Worm (Caenorhabditis elegans) whole organism, late embryonic: Measurements from ENCODE around the gene F54C9.11.

Experiments used
- T23F11.4 ChIP-seq: fragments of 200-800 bp; sonication (Bioruptor generic); optimal IDR thresholded peaks from 2 replicates; lab custom pipeline; 2018; ENCODE audit warnings: mild to moderate bottlenecking, missing genetic modification characterization, missing compliant biosample characterization
- ceh-19 ChIP-seq: fragments of 200-800 bp; sonication (Bioruptor generic); optimal IDR thresholded peaks from 2 replicates; lab custom pipeline; 2018; ENCODE audit warnings: mild to moderate bottlenecking, missing genetic modification characterization, missing compliant biosample characterization
- ceh-6 ChIP-seq: fragments of 200-800 bp; sonication (Bioruptor generic); optimal IDR thresholded peaks from 2 replicates; lab custom pipeline; 2018; ENCODE audit warnings: mild to moderate bottlenecking, missing genetic modification characterization, missing compliant biosample characterization
- ets-4 ChIP-seq: sonication (generic microtip); optimal IDR thresholded peaks from 2 replicates; lab custom pipeline; 2016; ENCODE audit warnings: missing genetic modification characterization, missing compliant biosample characterization
- fkh-6 ChIP-seq: sonication (generic microtip); optimal IDR thresholded peaks from 2 replicates; lab custom pipeline; 2016; ENCODE audit warnings: missing genetic modification characterization, missing compliant biosample characterization
- hlh-15 ChIP-seq: sonication (generic microtip); optimal IDR thresholded peaks from 2 replicates; lab custom pipeline; 2016; ENCODE audit warnings: missing genetic modification characterization, missing compliant biosample characterization
- hlh-8 ChIP-seq: sonication (generic microtip); optimal IDR thresholded peaks from 2 replicates; lab custom pipeline; 2016; ENCODE audit warnings: missing genotype, missing genetic modification characterization, missing compliant biosample characterization
- lim-6 ChIP-seq: sonication (generic microtip); optimal IDR thresholded peaks from 2 replicates; lab custom pipeline; 2016; ENCODE audit warnings: missing genetic modification characterization, missing compliant biosample characterization
- mec-3 ChIP-seq: sonication (generic microtip); optimal IDR thresholded peaks from 2 replicates; lab custom pipeline; 2016; ENCODE audit warnings: borderline replicate concordance, missing genetic modification characterization, missing compliant biosample characterization
- odd-2 ChIP-seq: sonication (generic microtip); optimal IDR thresholded peaks from 2 replicates; lab custom pipeline; 2017; ENCODE audit warnings: antibody characterized with exemption, mild to moderate bottlenecking, missing genetic modification characterization, missing compliant biosample characterization
- pha-2 ChIP-seq: sonication (generic microtip); optimal IDR thresholded peaks from 2 replicates; lab custom pipeline; 2017; ENCODE audit warnings: mild to moderate bottlenecking, missing genetic modification characterization, missing compliant biosample characterization
- sox-4 ChIP-seq: sonication (generic microtip); optimal IDR thresholded peaks from 2 replicates; lab custom pipeline; 2017; ENCODE audit warnings: mild to moderate bottlenecking, missing genetic modification characterization, inconsistent platforms, missing compliant biosample characterization
- unc-55 ChIP-seq: sonication (generic microtip); optimal IDR thresholded peaks from 2 replicates; lab custom pipeline; 2017; ENCODE audit warnings: missing biosample characterization, missing genetic modification reagents, missing genetic modification characterization
- unc-86 ChIP-seq: sonication (generic microtip); optimal IDR thresholded peaks from 2 replicates; lab custom pipeline; 2016; ENCODE audit warnings: missing genetic modification characterization, missing compliant biosample characterization

DNA sequence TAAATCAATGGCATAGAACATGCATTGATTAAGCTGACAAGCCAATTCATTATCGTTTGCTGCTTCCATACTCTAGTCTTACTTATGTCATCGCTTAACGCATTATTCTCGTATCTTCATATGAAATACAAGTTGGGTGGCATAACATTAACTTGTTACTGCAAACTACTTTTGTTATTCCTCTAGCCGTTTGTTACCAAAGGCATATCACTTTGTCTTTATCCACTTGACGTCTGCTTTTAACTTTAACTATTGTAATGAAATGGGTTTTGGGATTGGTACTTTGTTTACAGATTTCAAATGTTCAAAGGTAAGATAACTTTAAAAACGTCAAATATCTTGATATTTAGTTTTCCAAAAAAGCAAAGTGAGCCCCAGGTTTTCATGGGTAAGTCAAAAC is 48.8 kb downstream of the F54C9.11 start, which contains the start of gene W01C9.2:
- TF ChIP-seq odd-2 (tag; lab: Kevin White, UChicago) (no peak), mec-3 (tag; lab: Kevin White, UChicago) (no peak), sox-4 (no peak), hlh-8 (tag; lab: Kevin White, UChicago) (no peak), unc-55 (no peak), hlh-15 (no peak), ets-4 (no peak), unc-86 (tag; lab: Kevin White, UChicago) (no peak), lim-6 (tag; lab: Kevin White, UChicago) (no peak), ceh-6 (GFP tag; lab: Kevin White, UChicago) (no peak), T23F11.4 (GFP tag; lab: Kevin White, UChicago) (no peak), fkh-6 (tag; lab: Kevin White, UChicago) (no peak), pha-2 (tag; lab: Kevin White, UChicago) (no peak), ceh-19 (GFP tag; lab: Kevin White, UChicago) (no peak)
